Fruit fly (Drosophila melanogaster) whole organism, embryonic: ENCODE data around the gene CG11723.

Experiments
- CG10267 ChIP-seq: fragments of 200-800 bp; sonication (Bioruptor generic); optimal IDR thresholded peaks from 2 replicates; lab custom pipeline; 2018; ENCODE audit warnings: missing biosample characterization, mild to moderate bottlenecking, missing genetic modification characterization, moderate library complexity
- CG1233 ChIP-seq: fragments of 200-800 bp; sonication (Bioruptor generic); optimal IDR thresholded peaks from 4 replicates; lab custom pipeline; 2018; ENCODE audit warnings: missing biosample characterization, mild to moderate bottlenecking, missing genetic modification characterization
- CG15601 ChIP-seq: fragments of 200-800 bp; sonication (Bioruptor generic); optimal IDR thresholded peaks from 3 replicates; lab custom pipeline; 2019; ENCODE audit warnings: missing biosample characterization, mild to moderate bottlenecking, missing genetic modification characterization, moderate library complexity
- CG16815 ChIP-seq: fragments of 200-800 bp; sonication (Bioruptor generic); optimal IDR thresholded peaks from 3 replicates; lab custom pipeline; 2017; ENCODE audit warnings: missing biosample characterization, mild to moderate bottlenecking, missing genetic modification characterization
- CG16863 ChIP-seq: fragments of 200-800 bp; sonication (Bioruptor generic); optimal IDR thresholded peaks from 3 replicates; lab custom pipeline; 2016; ENCODE audit warnings: missing biosample characterization, missing genetic modification characterization
- CG17568 ChIP-seq: fragments of 200-800 bp; sonication (Bioruptor generic); optimal IDR thresholded peaks from 2 replicates; lab custom pipeline; 2018; ENCODE audit warnings: missing biosample characterization, mild to moderate bottlenecking, missing genetic modification characterization, moderate library complexity
- CG18619 ChIP-seq: fragments of 200-800 bp; sonication (Bioruptor generic); optimal IDR thresholded peaks from 3 replicates; lab custom pipeline; 2017; ENCODE audit warnings: missing biosample characterization, mild to moderate bottlenecking, missing genetic modification characterization
- CG2129 ChIP-seq: fragments of 200-800 bp; sonication (Bioruptor generic); IDR thresholded peaks from 2 replicates; pipeline ENCODE4 v1.3.6; 2022; ENCODE audit warnings: missing biosample characterization, missing genetic modification characterization; ENCODE audit not compliant: partially characterized antibody
- CG34422 ChIP-seq: fragments of 200-800 bp; sonication (Bioruptor generic); IDR thresholded peaks from 3 replicates; pipeline ENCODE4 v1.3.6; 2022; ENCODE audit warnings: missing biosample characterization, missing genetic modification characterization
- CG3995 ChIP-seq: fragments of 200-800 bp; sonication (Bioruptor generic); optimal IDR thresholded peaks from 3 replicates; lab custom pipeline; 2016; ENCODE audit warnings: missing biosample characterization, missing genetic modification characterization
- CG4707 ChIP-seq: fragments of 200-800 bp; sonication (Bioruptor generic); optimal IDR thresholded peaks from 2 replicates; lab custom pipeline; 2018; ENCODE audit warnings: missing biosample characterization, mild to moderate bottlenecking, missing genetic modification characterization, moderate library complexity
- CG5245 ChIP-seq: fragments of 200-800 bp; sonication (Bioruptor generic); optimal IDR thresholded peaks from 3 replicates; lab custom pipeline; 2016; ENCODE audit warnings: missing biosample characterization, missing genetic modification characterization
- CG6254 ChIP-seq: fragments of 200-800 bp; sonication (Bioruptor generic); optimal IDR thresholded peaks from 3 replicates; lab custom pipeline; 2017; ENCODE audit warnings: mild to moderate bottlenecking, missing biosample characterization, missing genetic modification reagents, missing genetic modification characterization
- CG6683 ChIP-seq: fragments of 200-800 bp; sonication (Bioruptor generic); optimal IDR thresholded peaks from 2 replicates; lab custom pipeline; 2017; ENCODE audit warnings: missing biosample characterization, mild to moderate bottlenecking, missing genetic modification characterization, missing genetic modification reagents
- CG6854 ChIP-seq: fragments of 200-800 bp; sonication (Bioruptor generic); optimal IDR thresholded peaks from 3 replicates; lab custom pipeline; 2017; ENCODE audit warnings: missing biosample characterization, mild to moderate bottlenecking, missing genetic modification characterization
- CG9727 ChIP-seq: fragments of 200-800 bp; sonication (Bioruptor generic); optimal IDR thresholded peaks from 3 replicates; lab custom pipeline; 2017; ENCODE audit warnings: missing biosample characterization, mild to moderate bottlenecking, missing genetic modification characterization
- CG9932 ChIP-seq: fragments of 200-800 bp; sonication (Bioruptor generic); IDR thresholded peaks from 2 replicates; pipeline ENCODE4 v1.3.6; 2022; ENCODE audit warnings: missing biosample characterization, missing genetic modification characterization
- Dip3 ChIP-seq: fragments of 200-800 bp; sonication (Bioruptor generic); optimal IDR thresholded peaks from 3 replicates; lab custom pipeline; 2016; ENCODE audit warnings: missing biosample characterization, missing genetic modification characterization
- Dref ChIP-seq: fragments of 200-800 bp; sonication (Bioruptor generic); IDR thresholded peaks from 2 replicates; pipeline ENCODE4 v1.3.6; 2022; ENCODE audit warnings: missing biosample characterization, missing genetic modification characterization
- E2f1 ChIP-seq: fragments of 200-800 bp; sonication (Bioruptor generic); IDR thresholded peaks from 2 replicates; pipeline ENCODE4 v1.3.6; 2022; ENCODE audit warnings: missing biosample characterization, missing genetic modification characterization
- H15 ChIP-seq: fragments of 200-800 bp; sonication (Bioruptor generic); IDR thresholded peaks from 3 replicates; pipeline ENCODE4 v1.3.6; 2022; ENCODE audit warnings: missing biosample characterization, missing genetic modification characterization
- Kr ChIP-seq: fragments of 200-800 bp; sonication (Bioruptor generic); optimal IDR thresholded peaks from 2 replicates; lab custom pipeline; 2017; ENCODE audit warnings: missing biosample characterization, mild to moderate bottlenecking, missing genetic modification characterization
- Lhr ChIP-seq: fragments of 200-800 bp; sonication (Bioruptor generic); optimal IDR thresholded peaks from 3 replicates; lab custom pipeline; 2017; ENCODE audit warnings: mild to moderate bottlenecking, missing biosample characterization, missing genetic modification reagents, missing genetic modification characterization
- NC2α ChIP-seq: fragments of 200-800 bp; sonication (Bioruptor generic); optimal IDR thresholded peaks from 2 replicates; lab custom pipeline; 2016; ENCODE audit warnings: missing biosample characterization, missing genetic modification characterization
- Nf-YB ChIP-seq: fragments of 200-800 bp; sonication (Bioruptor generic); optimal IDR thresholded peaks from 3 replicates; lab custom pipeline; 2019; ENCODE audit warnings: missing biosample characterization, mild to moderate bottlenecking, missing genetic modification characterization, moderate library complexity
- Side ChIP-seq: fragments of 200-800 bp; sonication (Bioruptor generic); optimal IDR thresholded peaks from 2 replicates; lab custom pipeline; 2016; ENCODE audit warnings: missing biosample characterization, missing genetic modification characterization
- Sox100B ChIP-seq: fragments of 200-800 bp; sonication (Bioruptor generic); optimal IDR thresholded peaks from 3 replicates; lab custom pipeline; 2018; ENCODE audit warnings: missing biosample characterization, mild to moderate bottlenecking, missing genetic modification characterization
- Ssrp ChIP-seq: fragments of 200-800 bp; sonication (Bioruptor generic); optimal IDR thresholded peaks from 2 replicates; lab custom pipeline; 2018; ENCODE audit warnings: missing biosample characterization, mild to moderate bottlenecking, missing genetic modification characterization, moderate library complexity
- Trl ChIP-seq, 3 experiments: fragments of >200 bp in 2 of 3; fragments of 200-800 bp in 1 of 3; sonication (Bioruptor generic) in 1 of 3; optimal IDR thresholded peaks; 2 replicates in 1 of 3; 3 replicates in 2 of 3; lab custom pipeline; 2016 to 2017; ENCODE audit warnings: missing biosample characterization in 1 of 3, missing genetic modification characterization in 1 of 3
- ab ChIP-seq: fragments of 200-800 bp; sonication (Bioruptor generic); optimal IDR thresholded peaks from 2 replicates; lab custom pipeline; 2016; ENCODE audit warnings: missing biosample characterization, missing genetic modification characterization
- bowl ChIP-seq: fragments of 200-800 bp; sonication (Bioruptor generic); IDR thresholded peaks from 2 replicates; pipeline ENCODE4 v1.3.6; 2022; ENCODE audit warnings: missing biosample characterization, missing genetic modification characterization
- cad ChIP-seq: fragments of >200 bp; optimal IDR thresholded peaks from 2 replicates; lab custom pipeline; 2017; ENCODE audit warnings: missing biosample characterization, missing genetic modification characterization
- cg ChIP-seq: fragments of 200-800 bp; sonication (Bioruptor generic); optimal IDR thresholded peaks from 3 replicates; lab custom pipeline; 2019; ENCODE audit warnings: missing biosample characterization, mild to moderate bottlenecking, missing genetic modification characterization, moderate library complexity
- disco-r ChIP-seq: fragments of 200-800 bp; sonication (Bioruptor generic); optimal IDR thresholded peaks from 2 replicates; lab custom pipeline; 2016; ENCODE audit warnings: missing biosample characterization, missing genetic modification characterization
- dmrt11E ChIP-seq: fragments of 200-800 bp; sonication (Bioruptor generic); optimal IDR thresholded peaks from 3 replicates; lab custom pipeline; 2018; ENCODE audit warnings: missing biosample characterization, mild to moderate bottlenecking, missing genetic modification characterization, moderate library complexity
- fd102C ChIP-seq: fragments of 200-800 bp; sonication (Bioruptor generic); optimal IDR thresholded peaks from 2 replicates; lab custom pipeline; 2018; ENCODE audit warnings: missing biosample characterization, mild to moderate bottlenecking, missing genetic modification characterization, moderate library complexity
- hbn ChIP-seq: fragments of 200-800 bp; sonication (Bioruptor generic); IDR thresholded peaks from 2 replicates; pipeline ENCODE4 v1.3.6; 2022; ENCODE audit warnings: missing biosample characterization, missing genetic modification characterization; ENCODE audit not compliant: partially characterized antibody
- lmd ChIP-seq: fragments of 200-800 bp; sonication (Bioruptor generic); IDR thresholded peaks from 2 replicates; pipeline ENCODE4 v1.3.6; 2022; ENCODE audit warnings: missing biosample characterization, missing genetic modification characterization
- lola ChIP-seq, 3 experiments: fragments of >200 bp in 2 of 3; fragments of 200-800 bp in 1 of 3; sonication (Bioruptor generic) in 1 of 3; optimal IDR thresholded peaks; 2 replicates each; lab custom pipeline; 2017 to 2019; ENCODE audit warnings: missing biosample characterization in 3 of 3, missing genetic modification characterization in 3 of 3, mild to moderate bottlenecking in 1 of 3, moderate library complexity in 1 of 3
- nom ChIP-seq: fragments of 200-800 bp; sonication (Bioruptor generic); optimal IDR thresholded peaks from 2 replicates; lab custom pipeline; 2017; ENCODE audit warnings: missing biosample characterization, missing genetic modification characterization, mild to moderate bottlenecking, moderate library complexity, missing genetic modification reagents
- pnt ChIP-seq: fragments of 200-800 bp; sonication (Bioruptor generic); optimal IDR thresholded peaks from 3 replicates; lab custom pipeline; 2016; ENCODE audit warnings: missing biosample characterization, missing genetic modification characterization
- rib ChIP-seq: fragments of 200-800 bp; sonication (Bioruptor generic); IDR thresholded peaks from 2 replicates; pipeline ENCODE4 v1.3.6; 2022; ENCODE audit warnings: missing biosample characterization, missing genetic modification characterization
- sob ChIP-seq: fragments of 200-800 bp; sonication (Bioruptor generic); IDR thresholded peaks from 2 replicates; pipeline ENCODE4 v1.3.6; 2022; ENCODE audit warnings: missing biosample characterization, missing genetic modification characterization
- stc ChIP-seq: fragments of 200-800 bp; sonication (Bioruptor generic); IDR thresholded peaks from 2 replicates; pipeline ENCODE4 v1.3.6; 2022; ENCODE audit warnings: missing biosample characterization, missing genetic modification characterization
- tll ChIP-seq, 2 experiments: fragments of 200-800 bp in 1 of 2; fragments of >200 bp in 1 of 2; sonication (Bioruptor generic) in 1 of 2; optimal IDR thresholded peaks; 2 replicates each; lab custom pipeline; 2017 to 2019; ENCODE audit warnings: missing biosample characterization in 2 of 2, missing genetic modification characterization in 2 of 2, mild to moderate bottlenecking in 1 of 2, moderate library complexity in 1 of 2
- trem ChIP-seq: fragments of 200-800 bp; optimal IDR thresholded peaks from 3 replicates; lab custom pipeline; 2019; ENCODE audit warnings: missing biosample characterization, mild to moderate bottlenecking, missing genetic modification characterization, moderate library complexity
- ttk ChIP-seq: fragments of 200-800 bp; sonication (Bioruptor generic); IDR thresholded peaks from 2 replicates; pipeline ENCODE4 v2.1.2; 2022; ENCODE audit warnings: missing biosample characterization, missing genetic modification characterization
- tup ChIP-seq: fragments of 200-800 bp; sonication (Bioruptor generic); optimal IDR thresholded peaks from 2 replicates; lab custom pipeline; 2016; ENCODE audit warnings: missing biosample characterization, mild to moderate bottlenecking, missing genetic modification characterization, moderate library complexity
- zen2 ChIP-seq: fragments of 200-800 bp; sonication (Bioruptor generic); IDR thresholded peaks from 3 replicates; pipeline ENCODE4 v1.3.6; 2022; ENCODE audit warnings: missing biosample characterization, missing genetic modification characterization; ENCODE audit not compliant: partially characterized antibody

Gene CG11723

DNA sequence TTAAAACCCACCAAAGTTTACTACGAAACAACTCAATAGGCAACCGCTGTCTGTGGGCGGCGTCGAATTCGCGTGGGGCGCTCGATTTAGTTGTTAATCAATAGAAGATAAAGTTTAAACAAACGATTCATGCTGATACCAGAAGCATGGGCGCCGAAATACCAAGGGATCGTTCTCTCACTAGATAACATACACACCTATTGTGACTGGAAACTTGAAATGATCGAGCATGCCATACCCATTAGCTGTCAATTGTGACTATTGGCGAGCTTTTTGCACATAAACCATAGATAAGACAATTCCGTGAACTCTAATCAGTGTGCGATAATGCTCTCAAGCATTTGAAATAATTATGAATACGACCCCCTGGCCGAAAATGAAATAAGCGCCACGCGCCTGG, 32.3 kb upstream of the CG11723 start (continued):
- TF ChIP-seq CG1233 (GFP tag; lab: Kevin White, UChicago), result peak; percentile 68
- TF ChIP-seq CG6854 (GFP tag; lab: Kevin White, UChicago), result no peak
- no peak for TF ChIP-seq fd102C (GFP tag; lab: Kevin White, UChicago)
- TF ChIP-seq CG5245 (GFP tag; lab: Kevin White, UChicago), result peak; percentile 55
- no peak for TF ChIP-seq zen2
- TF ChIP-seq tup (GFP tag; lab: Kevin White, UChicago), result peak; percentile 52
- no peak for TF ChIP-seq lola (GFP tag; optimal IDR thresholded peaks at IDR 0.05; lab: Kevin White, UChicago)
- peak; percentile 60 for TF ChIP-seq CG16863 (GFP tag; lab: Kevin White, UChicago)
- no peak for TF ChIP-seq trem (tag; lab: Kevin White, UChicago)
- peak; percentile 55; the same call in 1 of the 3 replicates for TF ChIP-seq CG34422 (GFP tag; lab: Robert Waterston, UW)
- TF ChIP-seq ab (GFP tag; lab: Kevin White, UChicago), result no peak
- TF ChIP-seq disco-r (GFP tag; lab: Kevin White, UChicago), result peak; percentile 59
- peak; percentile 58; the same call in 2 of the 3 replicates for TF ChIP-seq H15
- TF ChIP-seq CG2129, result no peak
- TF ChIP-seq CG18619 (GFP tag; lab: Kevin White, UChicago), result peak; percentile 75
- TF ChIP-seq lmd, result peak; percentile 86
- peak; percentile 50 for TF ChIP-seq Sox100B (GFP tag; lab: Kevin White, UChicago)
- TF ChIP-seq sob (GFP tag; lab: Robert Waterston, UW), result peak; percentile 74
- peak; percentile 73 for TF ChIP-seq E2f1
- TF ChIP-seq CG9932 (GFP tag; lab: Robert Waterston, UW), result peak; percentile 85
- peak; percentile 61 for TF ChIP-seq pnt
- peak; percentile 37 for TF ChIP-seq CG3995 (GFP tag; lab: Kevin White, UChicago)
- peak; percentile 64 for TF ChIP-seq Ssrp (tag; lab: Kevin White, UChicago)
- TF ChIP-seq Dip3 (GFP tag; lab: Kevin White, UChicago), result peak; percentile 78
- TF ChIP-seq CG4707 (GFP tag; lab: Kevin White, UChicago), result peak; percentile 7
- peak; percentile 66 for TF ChIP-seq CG17568 (GFP tag; lab: Kevin White, UChicago)
- TF ChIP-seq CG6683 (GFP tag; lab: Kevin White, UChicago), result peak; percentile 22
- peak; percentile 34 for TF ChIP-seq CG16815
- no peak for TF ChIP-seq cg (GFP tag; lab: Kevin White, UChicago)
- TF ChIP-seq Trl (optimal IDR thresholded peaks at IDR 0.05; lab: Kevin White, UChicago), result no peak
- peak; percentile 71 for TF ChIP-seq Trl (GFP tag; optimal IDR thresholded peaks at IDR 0.05; lab: Kevin White, UChicago)
- TF ChIP-seq CG6254, result peak; percentile 23
- TF ChIP-seq nom (GFP tag; lab: Kevin White, UChicago), result no peak
- no peak for TF ChIP-seq Dref (GFP tag; lab: Robert Waterston, UW)
- no peak for TF ChIP-seq tll (GFP tag; optimal IDR thresholded peaks at IDR 0.05; lab: Kevin White, UChicago)
- TF ChIP-seq Side (GFP tag; lab: Kevin White, UChicago), result peak; percentile 74
- TF ChIP-seq Nf-YB (GFP tag; lab: Kevin White, UChicago), result peak; percentile 46
- TF ChIP-seq CG9727 (GFP tag; lab: Kevin White, UChicago), result peak; percentile 25
- no peak for TF ChIP-seq cad (GFP tag; lab: Kevin White, UChicago)
- peak; percentile 44 for TF ChIP-seq ttk (GFP tag; lab: Robert Waterston, UW)
- TF ChIP-seq hbn (GFP tag; lab: Robert Waterston, UW), result no peak
- TF ChIP-seq stc (GFP tag; lab: Robert Waterston, UW), result peak; percentile 83
- TF ChIP-seq rib, result peak; percentile 83
- TF ChIP-seq bowl, result peak; percentile 58; the same call in 1 of the 2 replicates
- TF ChIP-seq CG10267 (tag; lab: Kevin White, UChicago), result no peak
- peak; percentile 16 for TF ChIP-seq CG15601 (tag; lab: Kevin White, UChicago)
- TF ChIP-seq dmrt11E (tag; lab: Kevin White, UChicago), result no peak
- TF ChIP-seq NC2α (GFP tag; lab: Kevin White, UChicago), result peak; percentile 67
- no peak for TF ChIP-seq Lhr (GFP tag; lab: Kevin White, UChicago)
- no peak for TF ChIP-seq Kr (GFP tag; lab: Kevin White, UChicago)
